Worm (Caenorhabditis elegans): ENCODE measurements around the gene H03G16.1.

DNA sequence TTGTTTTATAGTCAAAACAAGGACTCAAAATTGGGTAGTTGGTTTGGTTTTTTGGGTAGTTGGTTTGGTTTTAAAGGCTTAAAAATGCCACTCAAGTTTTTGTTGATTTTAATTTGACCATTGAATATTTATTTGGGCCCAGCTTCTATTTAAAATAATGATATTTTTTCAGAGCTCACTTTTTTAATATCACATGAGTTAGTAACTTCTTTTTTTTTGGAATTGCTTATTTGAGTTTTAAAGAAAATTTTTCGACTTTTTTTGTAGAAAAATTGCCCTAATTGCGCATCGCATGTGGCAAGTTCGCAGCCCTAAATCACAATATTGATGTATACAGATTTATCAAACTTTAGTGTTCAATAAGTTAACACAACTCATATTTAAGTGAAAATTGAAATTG lies 17.9 kb upstream of the H03G16.1 start:
- TF ChIP-seq snpc-4 (tag; optimal IDR thresholded peaks at IDR 0.05) = no peak
- TF ChIP-seq ctbp-1 (GFP tag; IDR thresholded peaks at IDR 0.05) = no peak
- TF ChIP-seq Y5F2A.4 (GFP tag; optimal IDR thresholded peaks at IDR 0.05) = no peak
- TF ChIP-seq rbr-2 (tag; optimal IDR thresholded peaks at IDR 0.05) = no peak
- no peak for TF ChIP-seq ceh-20 (GFP tag; IDR thresholded peaks at IDR 0.05)
- no peak for TF ChIP-seq lin-39 (tag; optimal IDR thresholded peaks at IDR 0.05)
- TF ChIP-seq spr-1 (tag; optimal IDR thresholded peaks at IDR 0.05) = no peak
- no peak for TF ChIP-seq fos-1 (tag; optimal IDR thresholded peaks at IDR 0.05)
- TF ChIP-seq daf-19 (GFP tag; conservative IDR thresholded peaks at IDR 0.05) = no peak
- TF ChIP-seq ama-1 (optimal IDR thresholded peaks at IDR 0.05) = no peak
- TF ChIP-seq daf-8 (GFP tag; IDR thresholded peaks at IDR 0.05) = no peak
- TF ChIP-seq mdt-29 (GFP tag; IDR thresholded peaks at IDR 0.05) = no peak
- TF ChIP-seq mxl-3 (GFP tag; optimal IDR thresholded peaks at IDR 0.05) = no peak
- no peak for TF ChIP-seq R02D3.7 (tag; optimal IDR thresholded peaks at IDR 0.05)

Data from whole organism, L4 larva.